Fruit fly (Drosophila melanogaster): Measurements from ENCODE around the gene fzy.
A peak's percentile ranks its signal among the peaks of the same experiment; 100 is the strongest.

fzy gene

DNA sequence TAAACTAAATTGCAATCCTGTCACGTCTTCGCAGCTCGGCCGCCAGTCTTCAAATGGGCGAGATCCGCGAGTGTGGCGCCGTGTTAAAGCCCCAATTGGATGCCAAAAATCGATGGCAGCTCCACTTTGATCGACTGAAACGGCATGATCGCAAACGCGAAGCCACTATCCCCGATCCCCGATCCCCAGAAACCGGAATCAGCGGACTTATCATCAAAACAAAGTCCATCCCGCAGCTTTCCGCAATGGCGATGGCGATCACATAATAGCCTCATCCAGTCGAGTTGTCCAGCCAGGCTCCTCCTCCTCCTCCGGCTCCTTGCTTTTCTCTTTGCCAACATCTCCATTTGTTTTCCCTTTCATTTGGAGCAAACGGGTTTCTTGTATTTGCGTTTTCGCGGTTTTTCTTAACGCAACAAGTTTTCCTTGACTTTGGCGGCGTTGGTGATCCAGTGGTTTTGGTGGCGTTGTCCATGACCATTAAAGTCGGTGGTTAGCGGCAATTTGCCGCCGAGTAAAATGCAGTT lies 17.7 kb upstream of the fzy start, which contains the start of gene CG13258:
Gene CG13258, minus strand, starts transcription at position 51 of the 527 bp plus-strand sequence.
- TF ChIP-seq CTCF (optimal IDR thresholded peaks at IDR 0.05): no peak
- no peak for TF ChIP-seq CG8478 (optimal IDR thresholded peaks at IDR 0.05)

DNA sequence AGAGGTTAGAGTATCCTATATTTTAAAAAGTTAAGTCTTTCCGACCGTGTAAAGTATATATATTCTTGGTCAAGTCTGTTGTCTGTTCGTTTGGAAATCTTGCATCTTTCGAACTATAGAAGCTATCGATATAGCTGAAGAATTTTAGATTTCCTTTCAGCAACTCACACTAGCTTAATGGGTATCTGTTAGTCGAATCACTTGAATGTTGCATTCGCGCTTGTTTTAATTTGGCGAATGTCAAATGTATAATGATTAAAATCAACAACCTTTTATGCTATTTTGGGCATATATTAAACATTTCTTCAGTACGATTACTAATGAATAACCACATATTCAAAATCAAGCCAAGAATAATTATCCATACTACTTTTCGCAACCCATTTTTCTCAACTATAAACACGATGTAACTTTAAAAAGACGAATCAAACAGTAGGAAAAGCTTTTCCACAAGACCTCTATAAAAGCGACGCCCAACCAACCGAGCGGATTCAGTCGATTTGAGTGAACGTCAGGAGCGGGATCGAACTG lies 17.0 kb upstream of the fzy start, which contains the start of gene Cyp303a1:
Gene Cyp303a1, plus strand, starts transcription at position 481 of the 531 bp plus-strand sequence.
- TF ChIP-seq CG8478 (optimal IDR thresholded peaks at IDR 0.05) (no peak), CTCF (optimal IDR thresholded peaks at IDR 0.05) (no peak)

- no peak for TF ChIP-seq CTCF (optimal IDR thresholded peaks at IDR 0.05)
- TF ChIP-seq CG8478 (optimal IDR thresholded peaks at IDR 0.05): no peak
Measured at dm6 chr2L:16299466-16300311, 11.1 kb upstream of the fzy start, which contains the start of the genes heix and CG17328. TSS of gene heix (minus strand) at chr2L:16299858. TSS of gene CG17328 (plus strand) at chr2L:16299943.

- TF ChIP-seq CTCF (optimal IDR thresholded peaks at IDR 0.05): peak in 1 of 2 experiments; percentile 18
- TF ChIP-seq CG8478 (optimal IDR thresholded peaks at IDR 0.05): no peak
Measured at dm6 chr2L:16302773-16303279, 7.9 kb upstream of the fzy start, which contains the start of gene GMF. TSS of gene GMF (minus strand) at chr2L:16302954.

dm6 chr2L:16307026-16307703 lies 3.6 kb upstream of the fzy start, which contains the start of the genes CG5861 and Syx5:
TSS of gene CG5861 (minus strand) at chr2L:16307298.
TSS of gene Syx5 (plus strand) at chr2L:16307346.
- TF ChIP-seq CTCF (optimal IDR thresholded peaks at IDR 0.05): no peak
- no peak for TF ChIP-seq CG8478 (optimal IDR thresholded peaks at IDR 0.05)

DNA sequence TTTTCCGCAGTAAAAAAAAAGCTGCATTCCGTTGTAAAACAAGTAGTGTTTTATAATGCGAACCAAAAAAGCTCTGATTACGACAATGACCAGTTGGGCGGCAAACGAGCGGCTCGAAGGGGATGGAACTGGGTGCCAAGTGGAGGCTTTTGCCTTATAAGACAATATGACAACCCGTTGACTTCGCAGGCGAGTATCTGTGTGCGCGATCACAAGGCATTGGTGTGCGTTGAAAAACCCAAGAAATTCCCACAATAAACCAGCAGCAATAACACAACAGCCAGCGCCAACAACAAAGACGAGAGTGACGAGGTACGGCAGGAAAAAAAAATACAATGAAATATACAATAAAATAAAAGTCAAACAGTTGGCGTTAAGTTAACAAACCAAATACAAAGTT lies 4.3 kb downstream of the fzy start:
- TF ChIP-seq CG8478 (optimal IDR thresholded peaks at IDR 0.05): no peak
- no peak for TF ChIP-seq CTCF (optimal IDR thresholded peaks at IDR 0.05)

DNA sequence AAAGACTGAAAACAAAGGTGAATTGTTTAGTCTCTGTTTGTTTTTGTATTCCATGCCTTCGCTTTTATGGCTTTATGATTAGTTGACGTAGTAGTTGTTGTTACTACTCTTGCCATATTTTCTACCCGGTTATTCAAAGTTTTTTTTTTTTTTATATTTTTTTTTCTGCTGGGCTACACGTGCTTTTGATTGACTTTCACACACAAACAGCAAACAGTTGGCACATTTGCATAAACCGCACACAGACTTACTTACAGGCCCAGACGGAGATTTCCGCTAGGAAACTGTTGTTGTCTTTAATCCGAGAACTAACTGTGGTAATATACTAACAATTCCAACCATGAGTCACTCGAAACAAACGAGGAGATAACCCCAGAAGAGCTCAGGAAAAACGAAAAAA lies 5.1 kb downstream of the fzy start:
- TF ChIP-seq CTCF (optimal IDR thresholded peaks at IDR 0.05) (no peak), CG8478 (optimal IDR thresholded peaks at IDR 0.05) (no peak)

DNA sequence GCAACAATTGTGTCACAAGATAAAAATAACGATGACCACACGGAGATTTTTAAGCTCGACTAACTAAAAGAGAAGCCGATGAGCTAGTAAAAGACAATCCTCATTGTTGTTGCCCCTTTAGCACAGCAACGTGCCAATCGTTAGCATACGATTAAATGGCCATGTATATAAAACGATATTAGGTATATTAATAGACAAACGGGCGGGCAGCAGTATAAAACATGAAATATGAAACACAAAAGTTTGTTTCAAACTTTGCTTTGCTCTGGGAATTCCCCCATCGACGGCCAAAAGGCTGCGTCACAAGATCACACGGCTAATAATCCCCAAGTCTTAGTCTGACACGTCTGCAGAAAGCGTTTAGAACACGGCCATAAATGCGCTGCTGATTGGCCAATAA lies 5.7 kb downstream of the fzy start:
- no peak for TF ChIP-seq CG8478 (optimal IDR thresholded peaks at IDR 0.05)

dm6 chr2L:16317131-16317530 lies 6.4 kb downstream of the fzy start:
- no peak for TF ChIP-seq CTCF (optimal IDR thresholded peaks at IDR 0.05)
- no peak for TF ChIP-seq CG8478 (optimal IDR thresholded peaks at IDR 0.05)

DNA sequence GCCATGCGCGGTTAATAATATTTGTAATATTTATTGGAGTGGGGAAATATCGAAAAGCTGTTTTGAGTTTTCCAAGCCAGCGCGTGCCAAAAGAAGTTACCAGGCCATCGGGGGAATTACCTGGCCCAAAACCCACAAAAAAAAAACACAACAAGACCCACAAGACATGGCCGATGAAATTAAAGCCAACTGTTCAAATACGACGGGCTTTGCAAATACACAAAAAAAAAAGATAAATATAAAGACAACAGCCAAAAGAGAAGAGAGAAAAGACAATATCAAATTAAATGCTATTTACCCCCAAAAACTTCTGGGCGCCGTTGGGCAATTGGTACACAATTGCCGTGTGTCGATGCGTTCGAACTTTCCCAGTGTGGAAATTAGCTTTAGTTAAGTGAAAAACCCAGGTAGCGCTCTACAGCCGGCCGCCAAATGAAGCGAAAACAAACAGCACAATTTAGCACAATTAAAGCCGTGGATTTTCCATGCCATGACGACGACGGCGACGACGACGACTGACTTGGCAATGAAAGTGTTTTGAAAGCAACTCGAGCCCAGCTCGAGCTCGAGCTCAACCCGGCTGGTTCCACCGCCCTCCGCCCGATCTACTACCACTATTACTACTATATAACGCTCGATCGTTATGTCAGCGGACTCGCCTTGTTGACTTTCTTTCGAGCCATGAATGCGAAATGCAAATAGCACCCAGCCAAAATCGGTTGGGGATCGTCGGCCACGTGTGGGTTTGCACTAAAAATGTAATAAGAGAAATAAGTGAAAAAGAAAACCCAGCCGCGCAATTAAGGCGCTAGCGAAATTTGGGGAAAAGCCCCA lies 7.2 kb downstream of the fzy start:
- no peak for TF ChIP-seq CG8478 (optimal IDR thresholded peaks at IDR 0.05)
- TF ChIP-seq CTCF (optimal IDR thresholded peaks at IDR 0.05): no peak

- TF ChIP-seq CTCF (optimal IDR thresholded peaks at IDR 0.05) (no peak), CG8478 (optimal IDR thresholded peaks at IDR 0.05) (no peak)
Measured at dm6 chr2L:16319743-16320142, 9.0 kb downstream of the fzy start.

dm6 chr2L:16320428-16320827 lies 9.7 kb downstream of the fzy start:
- TF ChIP-seq CTCF (optimal IDR thresholded peaks at IDR 0.05) (no peak), CG8478 (optimal IDR thresholded peaks at IDR 0.05) (no peak)

- TF ChIP-seq CTCF (optimal IDR thresholded peaks at IDR 0.05): no peak
- TF ChIP-seq CG8478 (optimal IDR thresholded peaks at IDR 0.05): no peak
Measured at dm6 chr2L:16321209-16321608, 10.5 kb downstream of the fzy start.

All from S2 (cell line).